Worm (Caenorhabditis elegans): Measurements from ENCODE around the gene mics-1.

ce11 chrV:10535325-10535724, 42.8 kb downstream of the mics-1 start:
- TF ChIP-seq mls-2 (tag; optimal IDR thresholded peaks at IDR 0.05) (no peak), pha-4 (tag; optimal IDR thresholded peaks at IDR 0.05) (no peak), ztf-11 (tag; optimal IDR thresholded peaks at IDR 0.05) (no peak), nhr-28 (tag; optimal IDR thresholded peaks at IDR 0.05) (no peak), snpc-4 (tag; optimal IDR thresholded peaks at IDR 0.05) (no peak), nhr-237 (tag; optimal IDR thresholded peaks at IDR 0.05) (no peak), elt-1 (tag; optimal IDR thresholded peaks at IDR 0.05; ENCODE audit: borderline replicate concordance, insufficient read depth) (no peak), unc-39 (tag; optimal IDR thresholded peaks at IDR 0.05) (no peak)

All from whole organism, mixed stage, embryonic.